Fruit fly (Drosophila melanogaster) whole organism: ENCODE measurements around the gene ppk14.

Source experiments
- CG8478 ChIP-seq: fragments of >200 bp; optimal IDR thresholded peaks from 2 replicates; lab custom pipeline; 2018; ENCODE audit warnings: inconsistent platforms
- Dll ChIP-seq: fragments of >200 bp; optimal IDR thresholded peaks from 2 replicates; lab custom pipeline; 2017

- TF ChIP-seq CG8478 (lab: Kevin White, UChicago) (peak; percentile 23), Dll (lab: Kevin White, UChicago) (peak; percentile 78)
Observed at dm6 chr2L:6339010-6339897, 15.5 kb upstream of the ppk14 start.
